Worm (Caenorhabditis elegans) whole organism, mixed stage, embryonic: Measurements from ENCODE around the gene F12E12.1.

Source experiments
- M03D4.4 ChIP-seq: sonication (generic microtip); optimal IDR thresholded peaks from 2 replicates; lab custom pipeline; 2017; ENCODE audit warnings: mild to moderate bottlenecking, missing genetic modification characterization, missing compliant biosample characterization
- bed-3 ChIP-seq: fragments of 200-800 bp; sonication (Bioruptor generic); optimal IDR thresholded peaks from 3 replicates; lab custom pipeline; 2018; ENCODE audit warnings: mild to moderate bottlenecking, missing genetic modification characterization, moderate library complexity, missing compliant biosample characterization
- blmp-1 ChIP-seq: fragments of 150-350 bp; optimal IDR thresholded peaks from 2 replicates; lab custom pipeline; 2014; ENCODE audit warnings: missing biosample characterization, missing genetic modification characterization
- ceh-39 ChIP-seq: fragments of 150-350 bp; optimal IDR thresholded peaks from 2 replicates; lab custom pipeline; 2014; ENCODE audit warnings: missing biosample characterization, missing genetic modification characterization
- ceh-43 ChIP-seq: fragments of 200-800 bp; sonication (Bioruptor generic); optimal IDR thresholded peaks from 2 replicates; lab custom pipeline; 2018; ENCODE audit warnings: mild to moderate bottlenecking, missing genetic modification characterization, moderate library complexity, missing compliant biosample characterization
- ceh-83 ChIP-seq: fragments of 200-800 bp; sonication (Bioruptor generic); optimal IDR thresholded peaks from 2 replicates; lab custom pipeline; 2018; ENCODE audit warnings: mild to moderate bottlenecking, missing genetic modification characterization, missing compliant biosample characterization
- cnd-1 ChIP-seq: fragments of 200-800 bp; sonication (Bioruptor generic); optimal IDR thresholded peaks from 2 replicates; lab custom pipeline; 2018; ENCODE audit warnings: mild to moderate bottlenecking, missing genetic modification characterization, missing compliant biosample characterization
- drap-1 ChIP-seq: fragments of 200-800 bp; sonication (Bioruptor generic); optimal IDR thresholded peaks from 3 replicates; lab custom pipeline; 2018; ENCODE audit warnings: mild to moderate bottlenecking, missing genetic modification characterization, missing compliant biosample characterization
- elt-1 ChIP-seq: sonication (generic microtip); optimal IDR thresholded peaks from 2 replicates; lab custom pipeline; 2017; ENCODE audit warnings: missing genetic modification characterization, mild to moderate bottlenecking, missing compliant biosample characterization, antibody characterized with exemption, moderate library complexity, borderline replicate concordance; ENCODE audit not compliant: insufficient read depth
- flh-1 ChIP-seq: fragments of 200-800 bp; sonication (Bioruptor generic); optimal IDR thresholded peaks from 2 replicates; lab custom pipeline; 2018; ENCODE audit warnings: mild to moderate bottlenecking, missing genetic modification characterization, moderate library complexity, missing compliant biosample characterization
- hlh-1 ChIP-seq: fragments of 150-350 bp; optimal IDR thresholded peaks from 2 replicates; lab custom pipeline; 2014; ENCODE audit warnings: missing biosample characterization, missing genetic modification reagents, missing genetic modification characterization
- lin-13 ChIP-seq: fragments of 150-350 bp; optimal IDR thresholded peaks from 2 replicates; lab custom pipeline; 2014; ENCODE audit warnings: missing biosample characterization, missing genetic modification characterization
- lin-32 ChIP-seq: fragments of 200-800 bp; sonication (Bioruptor generic); optimal IDR thresholded peaks from 2 replicates; lab custom pipeline; 2018; ENCODE audit warnings: mild to moderate bottlenecking, missing genetic modification characterization, missing compliant biosample characterization
- lsy-2 ChIP-seq: fragments of 150-350 bp; optimal IDR thresholded peaks from 2 replicates; lab custom pipeline; 2014; ENCODE audit warnings: missing biosample characterization, missing genetic modification characterization
- mab-5 ChIP-seq: fragments of 150-350 bp; optimal IDR thresholded peaks from 2 replicates; lab custom pipeline; 2014; ENCODE audit warnings: missing biosample characterization, missing genetic modification characterization
- mep-1 ChIP-seq: fragments of 150-350 bp; optimal IDR thresholded peaks from 2 replicates; lab custom pipeline; 2017; ENCODE audit warnings: missing biosample characterization, missing genetic modification reagents, missing genetic modification characterization, inconsistent platforms
- mls-2 ChIP-seq: sonication (generic microtip); optimal IDR thresholded peaks from 2 replicates; lab custom pipeline; 2016; ENCODE audit warnings: mild to moderate bottlenecking, missing genetic modification characterization, moderate library complexity, missing compliant biosample characterization
- nhr-12 ChIP-seq: fragments of 150-350 bp; optimal IDR thresholded peaks from 2 replicates; lab custom pipeline; 2014; ENCODE audit warnings: missing biosample characterization, missing genetic modification characterization
- nhr-2 ChIP-seq: fragments of 150-350 bp; optimal IDR thresholded peaks from 2 replicates; lab custom pipeline; 2014; ENCODE audit warnings: missing biosample characterization, missing genetic modification characterization
- nhr-237 ChIP-seq: fragments of 150-350 bp; optimal IDR thresholded peaks from 2 replicates; lab custom pipeline; 2014; ENCODE audit warnings: missing biosample characterization, missing genetic modification characterization
- nhr-76 ChIP-seq: sonication (generic microtip); optimal IDR thresholded peaks from 2 replicates; lab custom pipeline; 2017; ENCODE audit warnings: missing biosample characterization, missing genetic modification characterization
- pha-4 ChIP-seq: fragments of 150-350 bp; optimal IDR thresholded peaks from 2 replicates; lab custom pipeline; 2018; ENCODE audit warnings: missing biosample characterization, missing genetic modification reagents, missing genetic modification characterization
- sem-2 ChIP-seq: fragments of 200-800 bp; sonication (Bioruptor generic); optimal IDR thresholded peaks from 2 replicates; lab custom pipeline; 2018; ENCODE audit warnings: mild to moderate bottlenecking, missing genetic modification characterization, missing compliant biosample characterization
- sptf-1 ChIP-seq: sonication (generic microtip); optimal IDR thresholded peaks from 2 replicates; lab custom pipeline; 2017; ENCODE audit warnings: mild to moderate bottlenecking, missing genetic modification characterization, moderate library complexity, missing compliant biosample characterization
- tbx-8 ChIP-seq: fragments of 200-800 bp; sonication (Bioruptor generic); optimal IDR thresholded peaks from 2 replicates; lab custom pipeline; 2018; ENCODE audit warnings: mild to moderate bottlenecking, missing genetic modification characterization, moderate library complexity, missing compliant biosample characterization
- unc-120 ChIP-seq: sonication (generic microtip); optimal IDR thresholded peaks from 2 replicates; lab custom pipeline; 2017; ENCODE audit warnings: missing genetic modification characterization, missing compliant biosample characterization; ENCODE audit not compliant: poor library complexity, severe bottlenecking
- unc-62 ChIP-seq: fragments of 150-350 bp; optimal IDR thresholded peaks from 2 replicates; lab custom pipeline; 2014; ENCODE audit warnings: missing biosample characterization, missing genetic modification reagents, missing genetic modification characterization
- zip-8 ChIP-seq: fragments of 150-350 bp; optimal IDR thresholded peaks from 2 replicates; lab custom pipeline; 2014; ENCODE audit warnings: missing biosample characterization, missing genetic modification characterization

Gene F12E12.1

ce11 chrII:3736893-3737375 lies 4.8 kb upstream of the F12E12.1 start, which contains the start of gene F12E12.6:
TSS of gene F12E12.6 (minus strand) at chrII:3736943.
- TF ChIP-seq tbx-8 (GFP tag; lab: Kevin White, UChicago), result no peak
- TF ChIP-seq elt-1 (tag; lab: Kevin White, UChicago), result no peak
- no peak for TF ChIP-seq nhr-2
- TF ChIP-seq bed-3, result no peak
- no peak for TF ChIP-seq unc-120 (tag; lab: Kevin White, UChicago)
- TF ChIP-seq sptf-1 (tag; lab: Kevin White, UChicago), result no peak
- TF ChIP-seq lin-13 (tag; lab: Kevin White, UChicago), result no peak
- TF ChIP-seq blmp-1 (tag; lab: Kevin White, UChicago), result no peak
- no peak for TF ChIP-seq nhr-237 (tag; lab: Kevin White, UChicago)
- TF ChIP-seq flh-1 (GFP tag; lab: Kevin White, UChicago), result no peak
- TF ChIP-seq mls-2 (tag; lab: Kevin White, UChicago), result no peak
- TF ChIP-seq mep-1 (tag; lab: Kevin White, UChicago), result no peak
- TF ChIP-seq, all 35 proteins: peak for 0

ce11 chrII:3739647-3740046 lies 2.0 kb upstream of the F12E12.1 start, which contains the start of gene F12E12.2:
TSS of gene F12E12.2 (plus strand) at chrII:3739947.
- no peak for TF ChIP-seq nhr-237 (tag; lab: Kevin White, UChicago)
- TF ChIP-seq unc-120 (tag; lab: Kevin White, UChicago), result no peak
- no peak for TF ChIP-seq bed-3
- TF ChIP-seq drap-1 (GFP tag; lab: Kevin White, UChicago), result no peak
- no peak for TF ChIP-seq hlh-1 (tag; lab: Kevin White, UChicago)
- no peak for TF ChIP-seq zip-8
- no peak for TF ChIP-seq cnd-1 (tag; lab: Kevin White, UChicago)
- TF ChIP-seq ceh-39 (tag; lab: Kevin White, UChicago), result no peak
- TF ChIP-seq pha-4 (tag; lab: Kevin White, UChicago), result no peak

ce11 chrII:3743684-3744200 lies 2.1 kb downstream of the F12E12.1 start, which contains the start of gene nta-1:
TSS of gene nta-1 (minus strand) at chrII:3743814.
- no peak for TF ChIP-seq sem-2 (GFP tag; lab: Kevin White, UChicago)

ce11 chrII:3747405-3747804 lies 5.7 kb downstream of the F12E12.1 start, which contains the start of gene fbxb-92:
TSS of gene fbxb-92 (minus strand) at chrII:3747505.
- TF ChIP-seq nhr-12 (no peak), ceh-39 (tag; lab: Kevin White, UChicago) (no peak), tbx-8 (GFP tag; lab: Kevin White, UChicago) (no peak), M03D4.4 (tag; lab: Kevin White, UChicago) (no peak), lin-32 (no peak), nhr-237 (tag; lab: Kevin White, UChicago) (no peak), zip-8 (no peak), ceh-43 (GFP tag; lab: Kevin White, UChicago) (no peak), pha-4 (tag; lab: Kevin White, UChicago) (no peak), unc-62 (GFP tag; lab: Kevin White, UChicago) (no peak), mep-1 (tag; lab: Kevin White, UChicago) (no peak)

ce11 chrII:3748719-3749118 lies 7.0 kb downstream of the F12E12.1 start, which contains the start of gene fbxb-90:
TSS of gene fbxb-90 (minus strand) at chrII:3748819.
- TF ChIP-seq ceh-83 (GFP tag; lab: Kevin White, UChicago) (no peak), nhr-237 (tag; lab: Kevin White, UChicago) (no peak), flh-1 (GFP tag; lab: Kevin White, UChicago) (no peak), lin-13 (tag; lab: Kevin White, UChicago) (no peak), drap-1 (GFP tag; lab: Kevin White, UChicago) (no peak), cnd-1 (tag; lab: Kevin White, UChicago) (no peak), unc-120 (tag; lab: Kevin White, UChicago) (no peak), nhr-2 (no peak), elt-1 (tag; lab: Kevin White, UChicago) (no peak), mls-2 (tag; lab: Kevin White, UChicago) (no peak), nhr-12 (no peak), sem-2 (GFP tag; lab: Kevin White, UChicago) (no peak), mab-5 (tag; lab: Kevin White, UChicago) (no peak), bed-3 (no peak), nhr-76 (tag; lab: Kevin White, UChicago) (no peak), zip-8 (no peak), blmp-1 (tag; lab: Kevin White, UChicago) (no peak), ceh-39 (tag; lab: Kevin White, UChicago) (no peak), lsy-2 (tag; lab: Kevin White, UChicago) (no peak)
